Worm (Caenorhabditis elegans): ENCODE results near the gene C06H5.8.

ce11 chrV:17871049-17871448 is 47.8 kb upstream of the C06H5.8 start, which contains the start of gene phf-14:
- TF ChIP-seq dao-5 (tag; optimal IDR thresholded peaks at IDR 0.05) (no peak), him-1 (tag; optimal IDR thresholded peaks at IDR 0.05) (no peak)
